Worm (Caenorhabditis elegans): ENCODE measurements around the gene srz-101.

Gene srz-101

DNA sequence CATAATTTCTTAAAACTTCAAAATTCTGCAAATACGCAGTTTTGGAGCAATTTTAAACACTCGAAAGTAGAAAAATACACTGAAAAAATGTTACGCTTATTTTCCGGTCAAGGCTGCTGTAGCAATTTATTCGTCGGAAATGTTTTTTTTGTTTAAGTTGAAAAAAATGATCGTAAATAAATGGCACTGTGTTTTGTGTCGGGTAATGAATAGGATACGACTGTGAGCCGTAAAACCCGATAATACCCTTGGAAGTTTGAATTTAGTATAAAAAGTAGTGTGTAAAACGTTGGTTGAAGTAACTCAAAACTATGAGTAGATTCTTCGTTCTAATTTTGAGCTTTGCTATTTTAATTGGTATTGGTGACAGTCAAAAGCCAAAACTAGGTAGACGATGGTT is 32.3 kb downstream of the srz-101 start, which contains the start of gene T25E12.14:
T25E12.14 (plus strand) TSS at position 301 of the 400 bp plus-strand sequence.
- TF ChIP-seq zag-1 (tag; optimal IDR thresholded peaks at IDR 0.05), result no peak
- TF ChIP-seq fkh-2 (tag; optimal IDR thresholded peaks at IDR 0.05), result no peak
- no peak for TF ChIP-seq ceh-9 (tag; optimal IDR thresholded peaks at IDR 0.05)
- no peak for TF ChIP-seq pha-4 (tag; optimal IDR thresholded peaks at IDR 0.05)
- no peak for TF ChIP-seq ceh-82 (tag; optimal IDR thresholded peaks at IDR 0.05)
- no peak for TF ChIP-seq nhr-25 (tag; optimal IDR thresholded peaks at IDR 0.05)
- TF ChIP-seq nhr-23 (tag; optimal IDR thresholded peaks at IDR 0.05), result no peak
- no peak for TF ChIP-seq ceh-28 (tag; optimal IDR thresholded peaks at IDR 0.05)
- no peak for TF ChIP-seq lin-15B (tag; optimal IDR thresholded peaks at IDR 0.05)
- no peak for TF ChIP-seq egl-5 (tag; optimal IDR thresholded peaks at IDR 0.05)
- no peak for TF ChIP-seq sea-2 (GFP tag; optimal IDR thresholded peaks at IDR 0.05)

ce11 chrV:16728431-16728830 is 33.8 kb downstream of the srz-101 start, which contains the start of gene fbxa-127:
TSS of gene fbxa-127 (plus strand) at chrV:16728731.
- TF ChIP-seq pqm-1 (tag; optimal IDR thresholded peaks at IDR 0.05), result peak; percentile 26
- TF ChIP-seq fkh-2 (tag; optimal IDR thresholded peaks at IDR 0.05), result no peak
- no peak for TF ChIP-seq ceh-28 (tag; optimal IDR thresholded peaks at IDR 0.05)
- no peak for TF ChIP-seq elt-1 (tag; optimal IDR thresholded peaks at IDR 0.05)
- peak; percentile 25 for TF ChIP-seq elt-2 (tag; optimal IDR thresholded peaks at IDR 0.05)
- TF ChIP-seq nfya-1 (tag; optimal IDR thresholded peaks at IDR 0.05; ENCODE audit: insufficient read depth), result no peak

ce11 chrV:16729961-16730360 is 35.3 kb downstream of the srz-101 start, which contains the start of gene srz-99:
TSS of gene srz-99 (plus strand) at chrV:16730261.
- TF ChIP-seq ZK546.5 (tag; optimal IDR thresholded peaks at IDR 0.05), result no peak
- no peak for TF ChIP-seq daf-12 (tag; optimal IDR thresholded peaks at IDR 0.05)
- no peak for TF ChIP-seq elt-1 (tag; optimal IDR thresholded peaks at IDR 0.05)
- TF ChIP-seq lsy-12 (tag; optimal IDR thresholded peaks at IDR 0.05), result no peak

DNA sequence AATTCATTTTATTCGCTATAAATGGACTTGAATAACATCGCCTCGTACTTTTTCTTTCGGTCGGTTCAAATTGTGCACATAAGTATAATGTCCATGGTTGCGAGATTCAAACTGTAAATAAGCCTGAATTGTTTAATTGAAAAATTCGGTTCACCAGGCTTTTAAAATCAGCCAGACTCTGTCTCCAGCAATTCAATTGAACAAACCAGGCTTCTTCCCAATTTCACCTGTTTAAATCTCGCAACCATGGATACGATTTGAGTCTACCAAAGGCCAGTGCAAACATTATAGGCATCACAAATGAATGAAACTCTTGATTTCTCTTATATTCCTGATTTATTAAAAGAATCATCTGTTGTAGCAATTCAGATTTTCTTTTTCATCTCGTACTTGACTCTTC is 37.0 kb downstream of the srz-101 start, which contains the start of gene srz-100:
srz-100 (plus strand) TSS at position 301 of the 400 bp plus-strand sequence.
- no peak for TF ChIP-seq eor-1 (tag; optimal IDR thresholded peaks at IDR 0.05)
- TF ChIP-seq tbx-2 (tag; optimal IDR thresholded peaks at IDR 0.05), result no peak
- no peak for TF ChIP-seq ztf-4 (tag; optimal IDR thresholded peaks at IDR 0.05)
- TF ChIP-seq elt-2 (tag; optimal IDR thresholded peaks at IDR 0.05), result no peak
- no peak for TF ChIP-seq zag-1 (tag; optimal IDR thresholded peaks at IDR 0.05)
- TF ChIP-seq daf-12 (tag; optimal IDR thresholded peaks at IDR 0.05), result no peak

ce11 chrV:16733681-16734080 is 39.0 kb downstream of the srz-101 start, which contains the start of gene T25E12.16:
TSS of gene T25E12.16 (minus strand) at chrV:16733781.
- TF ChIP-seq skn-1 (tag; optimal IDR thresholded peaks at IDR 0.05) (no peak), lin-39 (tag; optimal IDR thresholded peaks at IDR 0.05) (no peak), fos-1 (tag; optimal IDR thresholded peaks at IDR 0.05) (no peak), nhr-28 (tag; optimal IDR thresholded peaks at IDR 0.05) (no peak), pqm-1 (tag; optimal IDR thresholded peaks at IDR 0.05) (no peak), elt-3 (tag; optimal IDR thresholded peaks at IDR 0.05) (no peak), ceh-82 (tag; optimal IDR thresholded peaks at IDR 0.05) (no peak), unc-39 (tag; optimal IDR thresholded peaks at IDR 0.05) (no peak), ama-1 (optimal IDR thresholded peaks at IDR 0.05) (no peak), nhr-23 (tag; optimal IDR thresholded peaks at IDR 0.05) (no peak), jun-1 (tag; optimal IDR thresholded peaks at IDR 0.05) (no peak), tbx-2 (tag; optimal IDR thresholded peaks at IDR 0.05) (no peak), nhr-25 (tag; optimal IDR thresholded peaks at IDR 0.05) (no peak), nhr-237 (tag; optimal IDR thresholded peaks at IDR 0.05) (no peak), nhr-43 (tag; optimal IDR thresholded peaks at IDR 0.05; ENCODE audit: poor library complexity, severe bottlenecking) (no peak), lsy-12 (tag; optimal IDR thresholded peaks at IDR 0.05) (no peak), egl-5 (tag; optimal IDR thresholded peaks at IDR 0.05) (no peak)

DNA sequence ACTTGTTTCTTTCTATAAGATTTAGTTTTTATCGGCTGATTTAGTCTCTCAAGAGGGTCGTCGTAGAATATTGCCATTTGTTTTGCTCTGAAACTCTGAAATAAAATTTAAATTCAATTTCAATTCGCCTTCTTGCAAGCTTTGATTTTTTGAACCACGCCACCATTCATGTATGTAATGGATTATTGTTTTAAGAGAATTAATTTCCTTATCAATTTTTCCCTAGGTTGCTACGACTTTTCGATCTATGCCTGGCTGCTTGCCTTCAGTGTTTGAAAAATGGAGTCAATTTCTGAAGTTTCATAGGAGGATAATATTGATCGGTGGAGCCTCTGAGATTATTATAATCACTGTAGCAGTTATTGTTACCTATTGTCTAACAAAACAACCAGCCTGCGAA is 40.9 kb downstream of the srz-101 start, which contains the start of the genes clec-38 and clec-34:
clec-38 (minus strand) TSS at position 101 of the 400 bp plus-strand sequence.
clec-34 (plus strand) TSS at position 248 of the 400 bp plus-strand sequence.
- TF ChIP-seq eor-1 (tag; optimal IDR thresholded peaks at IDR 0.05) (no peak), fos-1 (tag; optimal IDR thresholded peaks at IDR 0.05) (no peak), lin-39 (tag; optimal IDR thresholded peaks at IDR 0.05) (no peak), pha-4 (tag; optimal IDR thresholded peaks at IDR 0.05) (no peak), elt-3 (tag; optimal IDR thresholded peaks at IDR 0.05) (no peak), daf-12 (tag; optimal IDR thresholded peaks at IDR 0.05) (no peak), elt-2 (tag; optimal IDR thresholded peaks at IDR 0.05) (no peak), tbx-2 (tag; optimal IDR thresholded peaks at IDR 0.05) (no peak), nfya-1 (tag; optimal IDR thresholded peaks at IDR 0.05; ENCODE audit: insufficient read depth) (no peak), unc-39 (tag; optimal IDR thresholded peaks at IDR 0.05) (no peak), nhr-76 (tag; optimal IDR thresholded peaks at IDR 0.05) (no peak), mml-1 (tag; optimal IDR thresholded peaks at IDR 0.05) (no peak), nhr-23 (tag; optimal IDR thresholded peaks at IDR 0.05) (no peak), egl-27 (tag; optimal IDR thresholded peaks at IDR 0.05) (no peak), nhr-77 (tag; optimal IDR thresholded peaks at IDR 0.05) (no peak)
